Fruit fly (Drosophila melanogaster) whole organism, prepupa: ENCODE results near the gene nrv2.

Source experiments
- CG10669 ChIP-seq: fragments of 200-800 bp; sonication (Bioruptor generic); optimal IDR thresholded peaks from 3 replicates; lab custom pipeline; 2018; ENCODE audit warnings: missing biosample characterization, mild to moderate bottlenecking, missing genetic modification characterization, moderate library complexity
- CG11294 ChIP-seq: fragments of 200-800 bp; sonication (Bioruptor generic); IDR thresholded peaks from 2 replicates; pipeline ENCODE4 v1.3.6; 2022; ENCODE audit warnings: missing biosample characterization, missing genetic modification characterization
- CG11902 ChIP-seq: fragments of 200-800 bp; sonication (Bioruptor generic); optimal IDR thresholded peaks from 3 replicates; lab custom pipeline; 2016; ENCODE audit warnings: missing biosample characterization, missing genetic modification characterization
- CG1621 ChIP-seq: fragments of 200-800 bp; sonication (Bioruptor generic); optimal IDR thresholded peaks from 3 replicates; lab custom pipeline; 2018; ENCODE audit warnings: missing biosample characterization, mild to moderate bottlenecking, missing genetic modification characterization
- CG16779 ChIP-seq: fragments of 200-800 bp; sonication (Bioruptor generic); optimal IDR thresholded peaks from 3 replicates; lab custom pipeline; 2017; ENCODE audit warnings: missing biosample characterization, mild to moderate bottlenecking, missing genetic modification characterization
- CG34406 ChIP-seq: fragments of 200-800 bp; sonication (Bioruptor generic); optimal IDR thresholded peaks from 3 replicates; lab custom pipeline; 2016; ENCODE audit warnings: missing biosample characterization, missing genetic modification characterization
- CG3919 ChIP-seq: fragments of 200-800 bp; sonication (Bioruptor generic); optimal IDR thresholded peaks from 3 replicates; lab custom pipeline; 2016; ENCODE audit warnings: missing biosample characterization, missing genetic modification characterization
- CG6163 ChIP-seq: fragments of 200-800 bp; sonication (Bioruptor generic); IDR thresholded peaks from 3 replicates; pipeline ENCODE4 v1.3.6; 2022; ENCODE audit warnings: missing biosample characterization, missing genetic modification characterization
- CG6276 ChIP-seq: fragments of 200-800 bp; sonication (Bioruptor generic); optimal IDR thresholded peaks from 2 replicates; lab custom pipeline; 2017; ENCODE audit warnings: missing biosample characterization, mild to moderate bottlenecking, missing genetic modification characterization
- CG6808 ChIP-seq: fragments of 200-800 bp; sonication (Bioruptor generic); optimal IDR thresholded peaks from 3 replicates; lab custom pipeline; 2017; ENCODE audit warnings: missing biosample characterization, missing genetic modification characterization, mild to moderate bottlenecking, moderate library complexity, missing genetic modification reagents
- CG7368 ChIP-seq: fragments of 200-800 bp; sonication (Bioruptor generic); optimal IDR thresholded peaks from 3 replicates; lab custom pipeline; 2016; ENCODE audit warnings: missing biosample characterization, missing genetic modification characterization
- CG8319 ChIP-seq: fragments of 200-800 bp; sonication (Bioruptor generic); optimal IDR thresholded peaks from 3 replicates; lab custom pipeline; 2016; ENCODE audit warnings: missing biosample characterization, missing genetic modification characterization
- CG8632 ChIP-seq: fragments of 200-800 bp; sonication (Bioruptor generic); optimal IDR thresholded peaks from 3 replicates; lab custom pipeline; 2016; ENCODE audit warnings: missing biosample characterization, missing genetic modification characterization
- Eip75B ChIP-seq: fragments of 200-800 bp; sonication (Bioruptor generic); optimal IDR thresholded peaks from 3 replicates; lab custom pipeline; 2016; ENCODE audit warnings: missing biosample characterization, missing genetic modification characterization
- Ets21C ChIP-seq: fragments of 200-800 bp; sonication (Bioruptor generic); optimal IDR thresholded peaks from 3 replicates; lab custom pipeline; 2016; ENCODE audit warnings: missing biosample characterization, missing genetic modification characterization
- Ets96B ChIP-seq: fragments of 200-800 bp; optimal IDR thresholded peaks from 2 replicates; lab custom pipeline; 2019; ENCODE audit warnings: missing biosample characterization, mild to moderate bottlenecking, missing genetic modification characterization, moderate library complexity
- Hr38 ChIP-seq: sonication (Bioruptor generic); optimal IDR thresholded peaks from 2 replicates; lab custom pipeline; 2016; ENCODE audit warnings: missing biosample characterization, missing genetic modification characterization
- Hr39 ChIP-seq: fragments of 200-800 bp; sonication (Bioruptor generic); optimal IDR thresholded peaks from 2 replicates; lab custom pipeline; 2016; ENCODE audit warnings: missing biosample characterization, missing genetic modification characterization
- Met ChIP-seq: fragments of 200-800 bp; sonication (Bioruptor generic); optimal IDR thresholded peaks from 3 replicates; lab custom pipeline; 2016; ENCODE audit warnings: missing biosample characterization, missing genetic modification characterization
- Smox ChIP-seq: fragments of 200-800 bp; sonication (Bioruptor generic); optimal IDR thresholded peaks from 3 replicates; lab custom pipeline; 2016; ENCODE audit warnings: missing biosample characterization, missing genetic modification characterization
- Sox15 ChIP-seq: fragments of 200-800 bp; sonication (Bioruptor generic); optimal IDR thresholded peaks from 3 replicates; lab custom pipeline; 2016; ENCODE audit warnings: missing biosample characterization, missing genetic modification characterization
- cyc ChIP-seq: fragments of 200-800 bp; sonication (Bioruptor generic); optimal IDR thresholded peaks from 3 replicates; lab custom pipeline; 2016; ENCODE audit warnings: missing biosample characterization, missing genetic modification characterization
- dac ChIP-seq: fragments of 200-800 bp; sonication (Bioruptor generic); optimal IDR thresholded peaks from 2 replicates; lab custom pipeline; 2017; ENCODE audit warnings: missing biosample characterization, mild to moderate bottlenecking, missing genetic modification characterization
- dsx ChIP-seq: fragments of 200-800 bp; optimal IDR thresholded peaks from 3 replicates; lab custom pipeline; 2019; ENCODE audit warnings: missing biosample characterization, mild to moderate bottlenecking, missing genetic modification characterization, moderate library complexity; ENCODE audit not compliant: poor library complexity, severe bottlenecking
- eg ChIP-seq: fragments of 200-800 bp; sonication (Bioruptor generic); IDR thresholded peaks from 3 replicates; pipeline ENCODE4 v1.3.6; 2022; ENCODE audit warnings: missing biosample characterization, missing genetic modification characterization
- fd59A ChIP-seq: fragments of 200-800 bp; sonication (Bioruptor generic); optimal IDR thresholded peaks from 2 replicates; lab custom pipeline; 2017; ENCODE audit warnings: missing biosample characterization, mild to moderate bottlenecking, missing genetic modification characterization, missing genetic modification reagents
- fkh ChIP-seq: fragments of 200-800 bp; sonication (Bioruptor generic); optimal IDR thresholded peaks from 3 replicates; lab custom pipeline; 2017; ENCODE audit warnings: missing biosample characterization, mild to moderate bottlenecking, missing genetic modification characterization, moderate library complexity
- pdm3 ChIP-seq: fragments of 200-800 bp; sonication (Bioruptor generic); optimal IDR thresholded peaks from 3 replicates; lab custom pipeline; 2016; ENCODE audit warnings: missing biosample characterization, missing genetic modification characterization
- salr ChIP-seq, 2 experiments: fragments of 200-800 bp; sonication (Bioruptor generic); optimal IDR thresholded peaks; 3 replicates each; lab custom pipeline; 2016 to 2018; ENCODE audit warnings: missing biosample characterization in 2 of 2, missing genetic modification characterization in 2 of 2, mild to moderate bottlenecking in 1 of 2
- svp ChIP-seq: fragments of 200-800 bp; sonication (Bioruptor generic); peaks from one replicate; lab custom pipeline; 2016; ENCODE audit warnings: missing biosample characterization, missing genetic modification characterization
- vri ChIP-seq: fragments of 200-800 bp; sonication (Bioruptor generic); optimal IDR thresholded peaks from 3 replicates; lab custom pipeline; 2016; ENCODE audit warnings: missing biosample characterization, mild to moderate bottlenecking, missing genetic modification characterization

nrv2 gene

dm6 chr2L:6818357-6818756 is 19.7 kb upstream of the nrv2 start:
- TF ChIP-seq cyc (GFP tag; lab: Kevin White, UChicago) (no peak), fkh (GFP tag; lab: Kevin White, UChicago) (peak; percentile 58)

dm6 chr2L:6817493-6817892 is 18.8 kb upstream of the nrv2 start:
- TF ChIP-seq CG7368 (peak; percentile 31), Met (no peak), CG6163 (0 out of 3 replicates have a peak, but pooled peaks have one; percentile 29), dsx (GFP tag; lab: Kevin White, UChicago) (no peak)

dm6 chr2L:6805783-6806182 is 7.1 kb upstream of the nrv2 start, which contains the start of gene CG17375:
Gene CG17375, minus strand, starts transcription at chr2L:6805792.
- TF ChIP-seq CG16779 (tag; lab: Kevin White, UChicago) (no peak), CG11902 (no peak), CG6163 (no peak), CG1621 (no peak), cyc (GFP tag; lab: Kevin White, UChicago) (no peak), pdm3 (GFP tag; lab: Kevin White, UChicago) (no peak), Hr39 (GFP tag; lab: Kevin White, UChicago) (no peak), dac (GFP tag; lab: Kevin White, UChicago) (no peak), Hr38 (no peak), svp (no peak), Met (no peak), Ets21C (GFP tag; lab: Kevin White, UChicago) (no peak), fd59A (GFP tag; lab: Kevin White, UChicago) (no peak), CG34406 (no peak)

- no peak for TF ChIP-seq svp
- TF ChIP-seq CG6808 (GFP tag; lab: Kevin White, UChicago): no peak
- TF ChIP-seq CG11294 (GFP tag; lab: Robert Waterston, UW): no peak
- peak; percentile 52 for TF ChIP-seq vri
Measured at dm6 chr2L:6802740-6803139, 4.1 kb upstream of the nrv2 start, which contains the start of the genes CG17377 and Daao2. Gene CG17377, minus strand, starts transcription at chr2L:6802840. Gene Daao2, plus strand, starts transcription at chr2L:6803011.

dm6 chr2L:6800794-6801193 is 2.1 kb upstream of the nrv2 start, which contains the start of gene CG17376:
Gene CG17376, minus strand, starts transcription at chr2L:6800894.
- TF ChIP-seq CG10669 (GFP tag; lab: Kevin White, UChicago) (no peak), CG11294 (GFP tag; lab: Robert Waterston, UW) (no peak), svp (no peak), vri (no peak), Ets96B (tag; lab: Kevin White, UChicago) (no peak), Sox15 (no peak), CG3919 (GFP tag; lab: Kevin White, UChicago) (no peak), salr (GFP tag; optimal IDR thresholded peaks at IDR 0.05; lab: Kevin White, UChicago) (no peak)

- no peak for TF ChIP-seq fd59A (GFP tag; lab: Kevin White, UChicago)
- no peak for TF ChIP-seq CG8632 (GFP tag; lab: Kevin White, UChicago)
- no peak for TF ChIP-seq CG8319 (GFP tag; lab: Kevin White, UChicago)
- TF ChIP-seq svp: no peak
- TF ChIP-seq pdm3 (GFP tag; lab: Kevin White, UChicago): no peak
- no peak for TF ChIP-seq eg
- TF ChIP-seq CG6276 (GFP tag; lab: Kevin White, UChicago): no peak
- TF ChIP-seq CG11902: no peak
- no peak for TF ChIP-seq Smox (GFP tag; lab: Kevin White, UChicago)
- no peak for TF ChIP-seq Sox15
- no peak for TF ChIP-seq Eip75B
- TF ChIP-seq cyc (GFP tag; lab: Kevin White, UChicago): no peak
- TF ChIP-seq, all 60 proteins: peak for 0
Measured at dm6 chr2L:6799551-6799950, 889 bp upstream of the nrv2 start.
